Worm (Caenorhabditis elegans) whole organism, L3 larva: ENCODE data around the gene F13E9.12.

ENCODE experiments used
- R02D3.7 ChIP-seq: fragments of 150-350 bp; optimal IDR thresholded peaks from 2 replicates; lab custom pipeline; 2014; ENCODE audit warnings: missing biosample characterization, missing genetic modification characterization
- aly-2 ChIP-seq: fragments of 150-350 bp; optimal IDR thresholded peaks from 2 replicates; lab custom pipeline; 2014; ENCODE audit warnings: missing biosample characterization, missing genetic modification characterization
- ama-1 ChIP-seq: fragments of 150-350 bp; optimal IDR thresholded peaks from 2 replicates; lab custom pipeline; 2018
- ceh-28 ChIP-seq: fragments of 150-350 bp; optimal IDR thresholded peaks from 2 replicates; lab custom pipeline; 2014; ENCODE audit warnings: missing biosample characterization, missing genetic modification reagents, missing genetic modification characterization
- ceh-9 ChIP-seq: sonication (generic microtip); optimal IDR thresholded peaks from 2 replicates; lab custom pipeline; 2018; ENCODE audit warnings: missing biosample characterization, missing genetic modification characterization
- egl-27 ChIP-seq: sonication (generic microtip); optimal IDR thresholded peaks from 4 replicates; lab custom pipeline; 2017; ENCODE audit warnings: missing biosample characterization, missing genetic modification reagents, missing genetic modification characterization
- egl-5 ChIP-seq: fragments of 150-350 bp; optimal IDR thresholded peaks from 2 replicates; lab custom pipeline; 2017; ENCODE audit warnings: missing biosample characterization, missing genetic modification reagents, missing genetic modification characterization, inconsistent platforms
- elt-1 ChIP-seq: fragments of 150-350 bp; optimal IDR thresholded peaks from 2 replicates; lab custom pipeline; 2014; ENCODE audit warnings: missing biosample characterization, missing genetic modification characterization
- elt-2 ChIP-seq: sonication (generic microtip); optimal IDR thresholded peaks from 2 replicates; lab custom pipeline; 2016; ENCODE audit warnings: missing genetic modification reagents, mild to moderate bottlenecking, missing genetic modification characterization, missing compliant biosample characterization
- elt-3 ChIP-seq, 3 experiments: fragments of 150-350 bp in 1 of 3; sonication (generic microtip) in 2 of 3; optimal IDR thresholded peaks; 2 replicates in 2 of 3; 4 replicates in 1 of 3; lab custom pipeline; 2014 to 2017; ENCODE audit warnings: missing biosample characterization in 3 of 3, missing genetic modification characterization in 3 of 3
- eor-1 ChIP-seq, 2 experiments: fragments of 150-350 bp; optimal IDR thresholded peaks; 2 replicates each; lab custom pipeline; 2014 to 2018; ENCODE audit warnings: missing biosample characterization in 2 of 2, missing genetic modification characterization in 2 of 2
- fkh-10 ChIP-seq: sonication (generic microtip); optimal IDR thresholded peaks from 2 replicates; lab custom pipeline; 2017; ENCODE audit warnings: missing biosample characterization, missing genetic modification reagents, missing genetic modification characterization
- fkh-2 ChIP-seq: fragments of 150-350 bp; optimal IDR thresholded peaks from 2 replicates; lab custom pipeline; 2014; ENCODE audit warnings: missing biosample characterization, missing genetic modification reagents, missing genetic modification characterization
- fos-1 ChIP-seq: fragments of 150-350 bp; optimal IDR thresholded peaks from 2 replicates; lab custom pipeline; 2014; ENCODE audit warnings: missing biosample characterization, missing genetic modification characterization
- hmg-11 ChIP-seq: sonication (generic microtip); optimal IDR thresholded peaks from 2 replicates; lab custom pipeline; 2016; ENCODE audit warnings: missing genetic modification characterization, missing compliant biosample characterization
- lin-15B ChIP-seq: fragments of 150-350 bp; optimal IDR thresholded peaks from 2 replicates; lab custom pipeline; 2014; ENCODE audit warnings: missing biosample characterization, missing genetic modification characterization
- lin-39 ChIP-seq: fragments of 150-350 bp; optimal IDR thresholded peaks from 2 replicates; lab custom pipeline; 2018; ENCODE audit warnings: missing biosample characterization, missing genetic modification reagents, missing genetic modification characterization
- lsy-12 ChIP-seq: sonication (generic microtip); optimal IDR thresholded peaks from 2 replicates; lab custom pipeline; 2016; ENCODE audit warnings: mild to moderate bottlenecking, missing genetic modification characterization, missing compliant biosample characterization
- mdl-1 ChIP-seq: fragments of 150-350 bp; optimal IDR thresholded peaks from 2 replicates; lab custom pipeline; 2014; ENCODE audit warnings: missing biosample characterization, missing genetic modification characterization
- mml-1 ChIP-seq: fragments of 150-350 bp; sonication (generic microtip); optimal IDR thresholded peaks from 3 replicates; lab custom pipeline; 2014; ENCODE audit warnings: missing biosample characterization, missing genetic modification characterization
- nfya-1 ChIP-seq: sonication (generic microtip); optimal IDR thresholded peaks from 2 replicates; lab custom pipeline; 2017; ENCODE audit warnings: missing genetic modification characterization, mild to moderate bottlenecking, missing compliant biosample characterization, antibody characterized with exemption, moderate library complexity; ENCODE audit not compliant: insufficient read depth
- nhr-11 ChIP-seq: fragments of 150-350 bp; optimal IDR thresholded peaks from 2 replicates; lab custom pipeline; 2014; ENCODE audit warnings: missing biosample characterization, missing genetic modification characterization
- nhr-23 ChIP-seq: fragments of 150-350 bp; optimal IDR thresholded peaks from 2 replicates; lab custom pipeline; 2014; ENCODE audit warnings: missing biosample characterization, missing genetic modification reagents, missing genetic modification characterization
- nhr-237 ChIP-seq: fragments of 150-350 bp; optimal IDR thresholded peaks from 2 replicates; lab custom pipeline; 2014; ENCODE audit warnings: missing biosample characterization, missing genetic modification characterization
- nhr-25 ChIP-seq: sonication (generic microtip); optimal IDR thresholded peaks from 2 replicates; lab custom pipeline; 2017; ENCODE audit warnings: missing biosample characterization, missing genetic modification characterization
- nhr-28 ChIP-seq: fragments of 150-350 bp; optimal IDR thresholded peaks from 2 replicates; lab custom pipeline; 2014; ENCODE audit warnings: missing biosample characterization, missing genetic modification characterization
- nhr-43 ChIP-seq: sonication (generic microtip); optimal IDR thresholded peaks from 2 replicates; lab custom pipeline; 2016; ENCODE audit warnings: mild to moderate bottlenecking, missing genetic modification characterization, missing compliant biosample characterization; ENCODE audit not compliant: poor library complexity, severe bottlenecking
- nhr-67 ChIP-seq: fragments of 150-350 bp; optimal IDR thresholded peaks from 2 replicates; lab custom pipeline; 2014; ENCODE audit warnings: missing biosample characterization, missing genetic modification characterization
- nhr-76 ChIP-seq: fragments of 150-350 bp; sonication (generic microtip); optimal IDR thresholded peaks from 5 replicates; lab custom pipeline; 2014; ENCODE audit warnings: missing biosample characterization, missing genetic modification characterization
- pha-4 ChIP-seq: fragments of 150-350 bp; optimal IDR thresholded peaks from 2 replicates; lab custom pipeline; 2014; ENCODE audit warnings: missing biosample characterization, missing genetic modification reagents, missing genetic modification characterization
- pqm-1 ChIP-seq: fragments of 150-350 bp; optimal IDR thresholded peaks from 2 replicates; lab custom pipeline; 2017; ENCODE audit warnings: missing biosample characterization, missing genetic modification characterization, inconsistent platforms
- sea-2 ChIP-seq: fragments of 150-350 bp; sonication (generic microtip); optimal IDR thresholded peaks from 4 replicates; lab custom pipeline; 2014; ENCODE audit warnings: missing biosample characterization, missing genetic modification reagents, missing genetic modification characterization
- skn-1 ChIP-seq: fragments of 150-350 bp; optimal IDR thresholded peaks from 2 replicates; lab custom pipeline; 2014; ENCODE audit warnings: missing biosample characterization, missing genetic modification characterization
- snpc-4 ChIP-seq: fragments of 150-350 bp; optimal IDR thresholded peaks from 2 replicates; lab custom pipeline; 2014; ENCODE audit warnings: missing biosample characterization, missing genetic modification characterization
- tbx-2 ChIP-seq: sonication (generic microtip); optimal IDR thresholded peaks from 2 replicates; lab custom pipeline; 2016; ENCODE audit warnings: mild to moderate bottlenecking, missing genetic modification characterization, missing compliant biosample characterization
- unc-62 ChIP-seq: fragments of 150-350 bp; sonication (generic microtip); optimal IDR thresholded peaks from 4 replicates; lab custom pipeline; 2014; ENCODE audit warnings: missing biosample characterization, missing genetic modification reagents, missing genetic modification characterization
- zag-1 ChIP-seq: fragments of 150-350 bp; optimal IDR thresholded peaks from 2 replicates; lab custom pipeline; 2014; ENCODE audit warnings: missing biosample characterization, missing genetic modification characterization
- ztf-11 ChIP-seq: fragments of 150-350 bp; optimal IDR thresholded peaks from 2 replicates; lab custom pipeline; 2014; ENCODE audit warnings: missing biosample characterization, missing genetic modification characterization
- ztf-4 ChIP-seq: fragments of 150-350 bp; optimal IDR thresholded peaks from 2 replicates; lab custom pipeline; 2014; ENCODE audit warnings: missing biosample characterization, missing genetic modification characterization

Gene F13E9.12

DNA sequence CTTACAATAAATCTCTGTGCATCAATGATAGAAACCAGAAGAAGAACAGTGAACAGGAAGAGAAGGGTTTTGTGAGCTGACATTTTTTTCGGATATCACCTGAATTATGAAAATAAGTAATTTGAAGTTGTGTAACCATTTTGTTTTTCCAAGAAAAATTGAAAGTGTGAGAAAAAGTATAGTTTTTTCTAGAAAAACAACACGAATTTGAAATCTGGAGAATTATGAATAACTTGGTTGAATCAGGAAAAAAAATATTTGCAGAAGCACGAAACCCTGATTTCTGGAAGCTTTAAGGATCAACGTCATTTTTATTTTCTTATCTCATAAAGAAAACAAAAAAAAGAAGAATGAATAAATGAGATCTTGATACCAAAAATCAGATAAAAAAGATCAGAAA lies at the start of gene F13E9.12:
Gene F13E9.12 (minus strand): TSS at position 101 of the 400 bp plus-strand sequence.
- TF ChIP-seq ztf-11 (tag; lab: Kevin White, UChicago) (no peak), elt-1 (tag; lab: Kevin White, UChicago) (peak; percentile 35), fos-1 (tag; lab: Kevin White, UChicago) (no peak), nfya-1 (tag; lab: Kevin White, UChicago) (no peak)

DNA sequence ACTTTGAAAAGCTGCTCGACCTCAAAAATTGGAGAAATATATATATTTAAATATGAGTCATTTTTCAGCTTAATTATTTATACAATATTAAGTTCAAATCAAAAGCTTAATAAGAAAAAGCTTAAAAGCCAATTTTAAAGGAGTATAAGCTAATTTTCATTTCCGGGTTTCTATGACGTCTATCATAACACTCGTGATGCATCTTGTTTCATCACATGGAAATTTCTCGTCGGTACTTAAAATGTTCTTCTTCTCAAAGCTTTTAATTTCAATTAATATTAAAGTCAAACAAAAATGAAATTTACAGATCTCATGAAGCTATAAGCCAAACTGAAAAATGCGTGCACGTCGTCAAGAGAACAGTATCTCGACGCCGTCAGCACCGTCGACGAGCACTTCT lies 45.3 kb upstream of the F13E9.12 start, which contains the start of gene rbr-2:
Gene rbr-2 (plus strand): TSS at position 301 of the 400 bp plus-strand sequence.
- TF ChIP-seq skn-1 (tag; lab: Kevin White, UChicago) (no peak), nhr-67 (no peak), ceh-9 (tag; lab: Kevin White, UChicago) (no peak), fkh-2 (no peak), nhr-28 (tag; lab: Kevin White, UChicago) (no peak), lin-15B (tag; lab: Kevin White, UChicago) (no peak)

DNA sequence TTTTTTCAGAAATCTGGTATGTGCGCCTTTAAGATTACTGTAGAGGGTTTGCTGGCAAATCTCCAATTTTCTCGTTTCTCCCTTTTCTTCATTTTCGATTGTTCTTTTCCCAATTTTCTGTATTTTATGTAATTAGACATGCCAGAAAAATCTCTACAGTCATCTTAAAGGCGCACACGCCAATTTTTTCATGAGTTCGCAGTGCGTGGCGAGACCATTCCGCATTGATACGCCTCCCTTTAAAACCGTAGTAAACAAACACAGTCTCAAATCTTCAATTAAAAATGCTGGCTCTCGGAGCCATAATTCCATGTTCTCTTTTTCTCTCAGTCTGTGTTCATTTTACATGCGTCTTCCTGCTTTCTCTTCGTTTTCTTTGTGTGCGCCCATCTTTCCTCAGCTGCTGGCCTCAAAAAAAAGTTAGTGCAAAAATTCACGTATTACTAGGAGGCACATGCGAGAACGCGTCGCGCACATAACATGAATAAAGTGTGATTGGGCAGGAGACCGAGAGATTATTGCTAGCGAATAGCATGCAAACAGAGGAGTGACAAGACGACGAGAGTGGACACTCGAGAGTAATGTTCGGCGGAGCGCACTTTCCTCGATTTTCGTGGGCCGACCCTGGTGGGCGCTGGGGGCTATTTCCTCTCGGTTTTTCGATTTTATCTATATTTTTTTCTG lies 44.6 kb upstream of the F13E9.12 start:
- TF ChIP-seq snpc-4 (tag; lab: Kevin White, UChicago), result peak; percentile 70
- TF ChIP-seq pqm-1, result peak; percentile 20
- peak; percentile 38 for TF ChIP-seq skn-1 (tag; lab: Kevin White, UChicago)
- TF ChIP-seq elt-3 (tag; optimal IDR thresholded peaks at IDR 0.05; lab: Kevin White, UChicago), result no peak
- peak; percentile 66 for TF ChIP-seq elt-1 (tag; lab: Kevin White, UChicago)
- TF ChIP-seq fkh-10 (GFP tag; lab: Kevin White, UChicago), result peak; percentile 61
- peak; percentile 17 for TF ChIP-seq R02D3.7 (tag; lab: Kevin White, UChicago)
- TF ChIP-seq zag-1, result no peak
- peak; percentile 40 for TF ChIP-seq lsy-12 (tag; lab: Kevin White, UChicago)
- peak; percentile 60 for TF ChIP-seq ama-1 (lab: Kevin White, UChicago)
- peak; percentile 51 for TF ChIP-seq nhr-11 (tag; lab: Kevin White, UChicago)
- TF ChIP-seq mml-1 (tag; lab: Kevin White, UChicago), result no peak
- TF ChIP-seq ztf-4, result no peak
- no peak for TF ChIP-seq unc-62
- no peak for TF ChIP-seq egl-27 (tag; lab: Kevin White, UChicago)
- no peak for TF ChIP-seq eor-1 (tag; optimal IDR thresholded peaks at IDR 0.05; lab: Kevin White, UChicago)
- TF ChIP-seq aly-2 (tag; lab: Kevin White, UChicago), result no peak
- peak; percentile 78 for TF ChIP-seq lin-39
- TF ChIP-seq lin-15B (tag; lab: Kevin White, UChicago), result peak; percentile 85
- TF ChIP-seq nhr-76, result no peak
- peak; percentile 90 for TF ChIP-seq hmg-11 (tag; lab: Kevin White, UChicago)
- peak; percentile 56 for TF ChIP-seq nhr-23 (tag; lab: Kevin White, UChicago)
- no peak for TF ChIP-seq nhr-28 (tag; lab: Kevin White, UChicago)
- TF ChIP-seq nhr-25 (tag; lab: Kevin White, UChicago), result peak; percentile 81
- TF ChIP-seq elt-2 (tag; lab: Kevin White, UChicago), result peak; percentile 72
- TF ChIP-seq mdl-1 (tag; lab: Kevin White, UChicago), result peak; percentile 65
- no peak for TF ChIP-seq nhr-237 (tag; lab: Kevin White, UChicago)
- no peak for TF ChIP-seq tbx-2 (tag; lab: Kevin White, UChicago)
- peak; percentile 83 for TF ChIP-seq nfya-1 (tag; lab: Kevin White, UChicago)
- peak; percentile 85 for TF ChIP-seq egl-5 (tag; lab: Kevin White, UChicago)
- peak; percentile 8 for TF ChIP-seq ceh-28
- TF ChIP-seq pha-4 (tag; lab: Kevin White, UChicago), result peak; percentile 73
- peak; percentile 2 for TF ChIP-seq nhr-43 (tag; lab: Kevin White, UChicago)
- no peak for TF ChIP-seq nhr-67
- no peak for TF ChIP-seq ceh-9 (tag; lab: Kevin White, UChicago)
- TF ChIP-seq sea-2 (GFP tag; lab: Kevin White, UChicago), result no peak
